Fruit fly (Drosophila melanogaster) S2 (cell line): ENCODE data around the gene al.

Experiments
- CG8478 ChIP-seq: fragments of >200 bp; optimal IDR thresholded peaks from 2 replicates; lab custom pipeline; 2018
- CTCF ChIP-seq, 2 experiments: fragments of >200 bp; optimal IDR thresholded peaks; 2 replicates each; lab custom pipeline; 2018

The al gene

dm6 chr2L:395366-396117 is 17.6 kb downstream of the al start:
- TF ChIP-seq CTCF (optimal IDR thresholded peaks at IDR 0.05; lab: Kevin White, UChicago) = peak; percentile 83 to 86
- no peak for TF ChIP-seq CG8478 (lab: Kevin White, UChicago)

DNA sequence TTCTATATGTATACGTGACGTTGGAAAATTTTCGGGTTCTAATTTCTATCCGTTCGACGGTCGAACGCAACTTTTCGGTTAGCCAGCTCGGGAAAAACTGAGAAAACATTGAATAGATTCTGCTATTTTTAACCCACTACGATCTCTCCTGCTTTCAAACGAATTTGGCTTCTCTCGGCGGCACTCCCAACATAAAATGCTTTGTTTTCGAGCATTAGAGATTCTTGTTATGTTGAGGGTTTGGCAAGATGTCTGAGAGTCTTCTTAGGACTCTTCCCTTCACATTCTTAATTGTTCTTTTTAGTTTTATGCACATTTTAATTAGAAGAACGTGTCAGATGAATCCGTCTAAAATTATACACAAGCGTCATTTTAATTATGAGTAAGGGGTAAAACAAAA is 24.2 kb downstream of the al start, which contains the start of gene CG4213:
TSS of gene CG4213 (minus strand) at position 101 of the 400 bp plus-strand sequence.
- TF ChIP-seq CTCF (optimal IDR thresholded peaks at IDR 0.05; lab: Kevin White, UChicago) (no peak), CG8478 (lab: Kevin White, UChicago) (no peak)

DNA sequence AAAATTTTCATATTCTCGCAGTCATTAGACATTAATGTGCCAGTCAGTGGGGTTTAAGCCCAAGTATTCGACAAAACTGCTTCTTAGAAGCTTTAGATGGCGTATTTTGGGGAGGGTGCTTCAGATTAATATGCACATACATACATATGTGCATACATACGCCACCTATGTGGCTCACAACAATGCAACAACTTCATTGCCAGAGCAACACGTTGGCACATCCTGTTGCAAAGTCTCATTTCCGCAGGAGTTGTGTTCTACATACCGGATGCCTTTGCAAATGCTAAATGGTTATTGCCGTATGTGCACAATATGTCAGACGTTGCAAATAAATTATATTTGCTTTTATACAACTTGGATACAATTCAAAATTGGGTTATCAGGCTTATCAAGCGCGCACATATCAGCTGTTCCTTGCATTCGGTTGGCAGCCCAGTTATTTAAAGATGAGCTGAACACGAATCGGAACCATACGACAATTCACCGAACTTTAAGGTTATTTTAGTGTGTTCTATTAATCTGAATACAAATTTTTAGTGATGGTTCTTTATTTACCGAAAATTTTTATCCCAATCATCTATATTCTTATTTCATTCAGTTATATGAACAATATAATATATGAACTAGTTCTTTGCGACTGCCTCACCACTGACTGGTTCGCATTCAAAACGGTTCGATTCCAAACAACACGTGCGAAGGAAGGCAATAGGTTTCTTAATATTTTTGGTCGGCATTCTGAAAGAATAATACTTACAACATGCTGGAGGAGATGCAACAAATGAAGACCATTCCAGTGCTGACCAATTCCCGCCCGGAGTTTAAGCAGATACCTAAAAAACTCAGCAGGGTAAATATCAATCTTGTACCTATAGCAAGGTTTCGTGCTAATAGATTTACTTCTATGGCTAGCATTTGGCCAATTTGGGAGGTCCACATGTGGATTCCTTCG is 26.0 kb downstream of the al start, which contains the start of gene Polr1B:
TSS of gene Polr1B (plus strand) at position 659 of the 949 bp plus-strand sequence.
- TF ChIP-seq CTCF (optimal IDR thresholded peaks at IDR 0.05; lab: Kevin White, UChicago) = peak; percentile 77 to 85
- TF ChIP-seq CG8478 (lab: Kevin White, UChicago) = no peak

dm6 chr2L:412931-413330 is 35.0 kb downstream of the al start:
- no peak for TF ChIP-seq CTCF (optimal IDR thresholded peaks at IDR 0.05; lab: Kevin White, UChicago)
- TF ChIP-seq CG8478 (lab: Kevin White, UChicago) = no peak

dm6 chr2L:413894-414293 is 36.0 kb downstream of the al start:
- TF ChIP-seq CTCF (optimal IDR thresholded peaks at IDR 0.05; lab: Kevin White, UChicago) = no peak
- no peak for TF ChIP-seq CG8478 (lab: Kevin White, UChicago)

DNA sequence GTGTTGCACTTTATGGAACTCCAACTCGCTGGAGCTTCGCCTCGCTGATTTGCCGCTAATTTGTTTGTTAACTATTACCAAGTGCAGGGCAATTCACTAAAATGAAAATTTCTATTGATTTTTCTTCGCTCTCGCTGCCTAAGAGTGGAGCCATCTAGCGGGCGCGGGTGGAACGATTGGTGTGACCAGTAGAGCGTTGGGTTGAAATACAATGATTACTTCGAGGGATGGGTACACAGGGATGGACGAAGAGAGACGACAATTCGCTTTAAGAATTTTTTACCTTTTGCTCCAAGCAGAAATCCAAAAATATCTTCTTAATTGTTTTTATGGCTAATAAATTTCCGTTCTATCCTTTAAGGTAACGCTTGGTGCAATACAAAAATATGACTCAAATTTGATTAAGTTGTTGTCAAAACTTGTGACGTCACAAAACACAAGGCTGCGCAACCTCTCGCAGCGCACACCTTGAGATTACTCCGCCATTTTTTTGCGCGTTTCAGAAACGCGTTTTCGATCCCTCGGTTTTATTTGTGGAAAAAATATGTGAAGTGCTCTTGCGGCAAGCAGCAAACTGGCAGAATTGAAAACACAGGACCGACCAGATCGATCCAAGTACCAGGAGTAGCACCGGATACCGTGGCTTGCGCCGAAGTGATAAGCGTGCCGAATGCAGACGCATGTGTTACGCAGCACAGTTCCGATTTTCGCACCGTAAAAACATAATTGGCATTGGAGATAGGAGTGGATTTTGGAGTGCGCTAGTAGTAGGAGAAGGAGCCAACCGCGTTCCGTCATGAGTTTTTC is 36.9 kb downstream of the al start, which contains the start of the genes AP-2alpha and ebi:
TSS of gene AP-2alpha (minus strand) at position 185 of the 807 bp plus-strand sequence.
TSS of gene ebi (plus strand) at position 475 of the 807 bp plus-strand sequence.
- TF ChIP-seq CTCF (optimal IDR thresholded peaks at IDR 0.05; lab: Kevin White, UChicago) = peak; percentile 89
- TF ChIP-seq CG8478 (lab: Kevin White, UChicago) = no peak

DNA sequence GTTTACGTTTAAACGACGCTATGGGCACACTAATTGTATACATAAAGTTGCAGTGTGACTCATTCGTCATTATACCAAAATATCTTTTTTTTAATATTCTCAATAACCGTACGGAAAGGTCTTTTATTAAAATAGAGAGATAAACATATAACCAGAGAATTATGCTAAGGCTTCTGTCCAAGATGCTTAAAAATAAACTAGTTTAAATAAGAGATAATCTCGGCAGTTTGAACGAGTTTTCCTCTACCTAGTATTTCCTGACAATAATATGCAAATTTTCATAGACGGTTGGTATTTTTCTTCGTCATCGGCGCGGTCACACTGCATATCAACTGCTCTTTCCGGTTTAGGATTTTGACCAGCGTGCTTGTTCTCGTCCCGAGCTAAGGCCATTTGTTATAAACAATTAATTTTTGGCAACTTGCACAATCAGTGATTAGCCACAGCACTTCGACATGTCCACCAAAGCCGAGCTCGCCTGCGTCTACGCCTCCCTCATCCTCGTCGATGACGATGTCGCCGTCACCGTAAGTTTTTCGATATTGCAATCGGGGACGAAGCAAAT is 41.8 kb downstream of the al start, which contains the start of the genes CG13690 and RpLP1:
TSS of gene CG13690 (minus strand) at position 33 of the 565 bp plus-strand sequence.
TSS of gene RpLP1 (plus strand) at position 333 of the 565 bp plus-strand sequence.
- no peak for TF ChIP-seq CG8478 (lab: Kevin White, UChicago)
- TF ChIP-seq CTCF (optimal IDR thresholded peaks at IDR 0.05; lab: Kevin White, UChicago) = peak in 1 of 2 experiments; percentile 9

- peak; percentile 92 to 94 for TF ChIP-seq CTCF (optimal IDR thresholded peaks at IDR 0.05; lab: Kevin White, UChicago)
- no peak for TF ChIP-seq CG8478 (lab: Kevin White, UChicago)
Observed at dm6 chr2L:421119-421821, 43.4 kb downstream of the al start, which contains the start of the genes CG11885 and CG13692. Gene CG11885, minus strand, starts transcription at chr2L:421450. Gene CG13692, plus strand, starts transcription at chr2L:421771.

DNA sequence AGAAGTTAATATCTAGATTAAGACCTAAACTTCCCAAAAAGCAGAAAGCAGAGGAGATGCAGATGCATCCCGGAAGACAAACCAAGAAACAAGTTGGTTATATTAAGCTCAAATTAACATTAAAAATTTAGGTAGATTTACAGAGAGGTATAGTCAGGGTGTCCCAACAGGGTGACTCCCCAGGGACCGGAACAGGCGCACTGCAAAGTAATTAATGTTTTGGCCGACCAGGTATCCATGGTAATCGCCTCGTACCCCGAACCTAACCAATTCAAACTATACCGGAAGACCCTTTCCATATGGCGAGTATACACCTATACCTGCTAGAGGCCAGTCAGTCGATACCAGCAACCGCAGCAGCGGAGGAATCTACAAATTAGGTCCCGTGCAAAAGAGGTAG is 44.7 kb downstream of the al start, which contains the start of gene BBS8:
TSS of gene BBS8 (plus strand) at position 301 of the 400 bp plus-strand sequence.
- no peak for TF ChIP-seq CG8478 (lab: Kevin White, UChicago)
- TF ChIP-seq CTCF (optimal IDR thresholded peaks at IDR 0.05; lab: Kevin White, UChicago) = no peak

dm6 chr2L:423160-423559 is 45.2 kb downstream of the al start:
- TF ChIP-seq CG8478 (lab: Kevin White, UChicago) = no peak
- no peak for TF ChIP-seq CTCF (optimal IDR thresholded peaks at IDR 0.05; lab: Kevin White, UChicago)

dm6 chr2L:425491-425890 is 47.6 kb downstream of the al start:
- TF ChIP-seq CG8478 (lab: Kevin White, UChicago) = no peak

- TF ChIP-seq CTCF (optimal IDR thresholded peaks at IDR 0.05; lab: Kevin White, UChicago) (no peak), CG8478 (lab: Kevin White, UChicago) (no peak)
Observed at dm6 chr2L:426449-426848, 48.5 kb downstream of the al start.
